Fruit fly (Drosophila melanogaster) whole organism, embryonic: ENCODE data around the gene CG13842.

ENCODE experiments used
- Antp ChIP-seq: fragments of 200-800 bp; sonication (Bioruptor generic); optimal IDR thresholded peaks from 3 replicates; lab custom pipeline; 2016; ENCODE audit warnings: missing biosample characterization, missing genetic modification characterization
- Bdp1 ChIP-seq: fragments of 200-800 bp; sonication (Bioruptor generic); optimal IDR thresholded peaks from 3 replicates; lab custom pipeline; 2016; ENCODE audit warnings: missing biosample characterization, missing genetic modification characterization
- CG13123 ChIP-seq: fragments of 200-800 bp; sonication (Bioruptor generic); optimal IDR thresholded peaks from 2 replicates; lab custom pipeline; 2016; ENCODE audit warnings: missing biosample characterization, missing genetic modification characterization
- CG1602 ChIP-seq: fragments of 200-800 bp; sonication (Bioruptor generic); optimal IDR thresholded peaks from 3 replicates; lab custom pipeline; 2016; ENCODE audit warnings: missing biosample characterization, missing genetic modification characterization
- CG18011 ChIP-seq: fragments of 200-800 bp; sonication (Bioruptor generic); optimal IDR thresholded peaks from 2 replicates; lab custom pipeline; 2017; ENCODE audit warnings: missing biosample characterization, missing genetic modification characterization, mild to moderate bottlenecking, moderate library complexity, missing genotype
- CG18619 ChIP-seq: fragments of 200-800 bp; sonication (Bioruptor generic); optimal IDR thresholded peaks from 3 replicates; lab custom pipeline; 2017; ENCODE audit warnings: missing biosample characterization, mild to moderate bottlenecking, missing genetic modification characterization
- CG2116 ChIP-seq: fragments of 200-800 bp; sonication (Bioruptor generic); optimal IDR thresholded peaks from 3 replicates; lab custom pipeline; 2018; ENCODE audit warnings: missing biosample characterization, mild to moderate bottlenecking, missing genetic modification characterization
- CG2202 ChIP-seq: fragments of 200-800 bp; sonication (Bioruptor generic); optimal IDR thresholded peaks from 2 replicates; lab custom pipeline; 2018; ENCODE audit warnings: missing biosample characterization, mild to moderate bottlenecking, missing genetic modification characterization
- CG30403 ChIP-seq: fragments of 200-800 bp; sonication (Bioruptor generic); optimal IDR thresholded peaks from 3 replicates; lab custom pipeline; 2016; ENCODE audit warnings: missing biosample characterization, missing genetic modification characterization
- CG30431 ChIP-seq: fragments of 200-800 bp; sonication (Bioruptor generic); optimal IDR thresholded peaks from 2 replicates; lab custom pipeline; 2017; ENCODE audit warnings: missing biosample characterization, missing genetic modification characterization
- CG31365 ChIP-seq: fragments of 200-800 bp; sonication (Bioruptor generic); optimal IDR thresholded peaks from 2 replicates; lab custom pipeline; 2018; ENCODE audit warnings: missing biosample characterization, mild to moderate bottlenecking, missing genetic modification characterization
- CG3281 ChIP-seq: fragments of 200-800 bp; sonication (Bioruptor generic); optimal IDR thresholded peaks from 3 replicates; lab custom pipeline; 2017; ENCODE audit warnings: missing biosample characterization, mild to moderate bottlenecking, missing genetic modification characterization
- CG3726 ChIP-seq: fragments of 200-800 bp; sonication (Bioruptor generic); IDR thresholded peaks from 3 replicates; pipeline ENCODE4, ENCODE4 v1.3.6; 2022; ENCODE audit warnings: missing biosample characterization, missing genetic modification characterization
- CG3847 ChIP-seq: fragments of 200-800 bp; sonication (Bioruptor generic); IDR thresholded peaks from 2 replicates; pipeline ENCODE4 v1.3.6; 2022; ENCODE audit warnings: missing biosample characterization, missing genetic modification characterization
- CG3995 ChIP-seq: fragments of 200-800 bp; sonication (Bioruptor generic); optimal IDR thresholded peaks from 3 replicates; lab custom pipeline; 2016; ENCODE audit warnings: missing biosample characterization, missing genetic modification characterization
- CG4328 ChIP-seq: fragments of 200-800 bp; sonication (Bioruptor generic); optimal IDR thresholded peaks from 3 replicates; lab custom pipeline; 2017; ENCODE audit warnings: missing biosample characterization, missing genetic modification reagents, missing genetic modification characterization
- CG4854 ChIP-seq: fragments of 200-800 bp; sonication (Bioruptor generic); optimal IDR thresholded peaks from 2 replicates; lab custom pipeline; 2016; ENCODE audit warnings: missing biosample characterization, missing genetic modification characterization, inconsistent platforms
- CG6813 ChIP-seq: fragments of 200-800 bp; sonication (Bioruptor generic); optimal IDR thresholded peaks from 2 replicates; lab custom pipeline; 2017; ENCODE audit warnings: missing biosample characterization, missing genetic modification characterization, mild to moderate bottlenecking, moderate library complexity, missing genetic modification reagents
- CG6854 ChIP-seq: fragments of 200-800 bp; sonication (Bioruptor generic); optimal IDR thresholded peaks from 3 replicates; lab custom pipeline; 2017; ENCODE audit warnings: missing biosample characterization, mild to moderate bottlenecking, missing genetic modification characterization
- CG7271 ChIP-seq: fragments of 200-800 bp; sonication (Bioruptor generic); optimal IDR thresholded peaks from 2 replicates; lab custom pipeline; 2018; ENCODE audit warnings: missing biosample characterization, mild to moderate bottlenecking, missing genetic modification characterization, moderate library complexity
- CG8359 ChIP-seq: fragments of 200-800 bp; sonication (Bioruptor generic); optimal IDR thresholded peaks from 2 replicates; lab custom pipeline; 2017; ENCODE audit warnings: missing biosample characterization, mild to moderate bottlenecking, missing genetic modification characterization, borderline replicate concordance
- CG8478 ChIP-seq: fragments of >200 bp; optimal IDR thresholded peaks from 2 replicates; lab custom pipeline; 2018
- CG9437 ChIP-seq: fragments of 200-800 bp; sonication (Bioruptor generic); optimal IDR thresholded peaks from 2 replicates; lab custom pipeline; 2018; ENCODE audit warnings: missing biosample characterization, mild to moderate bottlenecking, missing genetic modification characterization
- CG9727 ChIP-seq: fragments of 200-800 bp; sonication (Bioruptor generic); optimal IDR thresholded peaks from 3 replicates; lab custom pipeline; 2017; ENCODE audit warnings: missing biosample characterization, mild to moderate bottlenecking, missing genetic modification characterization
- CG9932 ChIP-seq: fragments of 200-800 bp; sonication (Bioruptor generic); IDR thresholded peaks from 2 replicates; pipeline ENCODE4 v1.3.6; 2022; ENCODE audit warnings: missing biosample characterization, missing genetic modification characterization
- Dll ChIP-seq: fragments of 200-800 bp; sonication (Bioruptor generic); IDR thresholded peaks from 4 replicates; pipeline ENCODE4 v1.3.6; 2022; ENCODE audit warnings: missing biosample characterization, missing genetic modification characterization; ENCODE audit not compliant: partially characterized antibody
- Doc3 ChIP-seq: fragments of 200-800 bp; sonication (Bioruptor generic); IDR thresholded peaks from 3 replicates; pipeline ENCODE4 v1.3.6; 2022; ENCODE audit warnings: missing biosample characterization, missing genetic modification characterization; ENCODE audit not compliant: partially characterized antibody
- HmgD ChIP-seq: fragments of 200-800 bp; sonication (Bioruptor generic); optimal IDR thresholded peaks from 3 replicates; lab custom pipeline; 2016; ENCODE audit warnings: missing biosample characterization, missing genetic modification characterization
- Hsf ChIP-seq: fragments of 200-800 bp; sonication (Bioruptor generic); optimal IDR thresholded peaks from 3 replicates; lab custom pipeline; 2016; ENCODE audit warnings: missing biosample characterization, missing genetic modification characterization
- Mes4 ChIP-seq: fragments of 200-800 bp; sonication (Bioruptor generic); optimal IDR thresholded peaks from 2 replicates; lab custom pipeline; 2016; ENCODE audit warnings: missing biosample characterization, missing genetic modification characterization
- NC2β ChIP-seq: fragments of 200-800 bp; sonication (Bioruptor generic); optimal IDR thresholded peaks from 2 replicates; lab custom pipeline; 2016; ENCODE audit warnings: missing biosample characterization, missing genetic modification characterization
- Oli ChIP-seq: fragments of 200-800 bp; sonication (Bioruptor generic); optimal IDR thresholded peaks from 2 replicates; lab custom pipeline; 2018; ENCODE audit warnings: missing biosample characterization, mild to moderate bottlenecking, missing genetic modification characterization, moderate library complexity
- Optix ChIP-seq: fragments of 200-800 bp; sonication (Bioruptor generic); IDR thresholded peaks from 3 replicates; pipeline ENCODE4 v1.3.6; 2022; ENCODE audit warnings: missing biosample characterization, missing genetic modification characterization
- Rx ChIP-seq: fragments of 200-800 bp; sonication (Bioruptor generic); IDR thresholded peaks from 2 replicates; pipeline ENCODE4 v1.3.6; 2022; ENCODE audit warnings: missing biosample characterization, missing genetic modification characterization
- Scr ChIP-seq: fragments of 200-800 bp; sonication (Bioruptor generic); IDR thresholded peaks from 2 replicates; pipeline ENCODE4 v1.3.6; 2022; ENCODE audit warnings: missing biosample characterization, missing genetic modification characterization; ENCODE audit not compliant: partially characterized antibody
- Sry-β ChIP-seq: fragments of 200-800 bp; sonication (Bioruptor generic); optimal IDR thresholded peaks from 2 replicates; lab custom pipeline; 2018; ENCODE audit warnings: missing biosample characterization, mild to moderate bottlenecking, missing genetic modification characterization, moderate library complexity
- ase ChIP-seq: fragments of 200-800 bp; sonication (Bioruptor generic); IDR thresholded peaks from 3 replicates; pipeline ENCODE4 v1.3.6; 2022; ENCODE audit warnings: missing biosample characterization, missing genetic modification characterization
- bcd ChIP-seq: fragments of 200-800 bp; sonication (Bioruptor generic); optimal IDR thresholded peaks from 2 replicates; lab custom pipeline; 2017; ENCODE audit warnings: missing biosample characterization, mild to moderate bottlenecking, missing genetic modification characterization
- ham ChIP-seq: fragments of 200-800 bp; sonication (Bioruptor generic); IDR thresholded peaks from 2 replicates; pipeline ENCODE4 v1.3.6; 2022; ENCODE audit warnings: missing biosample characterization, missing genetic modification characterization
- ind ChIP-seq: fragments of 200-800 bp; sonication (Bioruptor generic); optimal IDR thresholded peaks from 3 replicates; lab custom pipeline; 2016; ENCODE audit warnings: missing biosample characterization, missing genetic modification characterization
- jing ChIP-seq: fragments of 200-800 bp; sonication (Bioruptor generic); optimal IDR thresholded peaks from 2 replicates; lab custom pipeline; 2018; ENCODE audit warnings: missing biosample characterization, mild to moderate bottlenecking, missing genetic modification characterization
- knrl ChIP-seq: fragments of 200-800 bp; sonication (Bioruptor generic); IDR thresholded peaks from 3 replicates; pipeline ENCODE4 v1.3.6; 2022; ENCODE audit warnings: missing biosample characterization, missing genetic modification characterization; ENCODE audit not compliant: partially characterized antibody
- lbe ChIP-seq: fragments of 200-800 bp; sonication (Bioruptor generic); optimal IDR thresholded peaks from 2 replicates; lab custom pipeline; 2016; ENCODE audit warnings: missing biosample characterization, mild to moderate bottlenecking, missing genetic modification characterization
- org-1 ChIP-seq: fragments of 200-800 bp; sonication (Bioruptor generic); optimal IDR thresholded peaks from 2 replicates; lab custom pipeline; 2017; ENCODE audit warnings: missing biosample characterization, missing genetic modification characterization
- sd ChIP-seq: fragments of 200-800 bp; sonication (Bioruptor generic); optimal IDR thresholded peaks from 3 replicates; lab custom pipeline; 2018; ENCODE audit warnings: missing biosample characterization, mild to moderate bottlenecking, missing genetic modification characterization, moderate library complexity
- sqz ChIP-seq: fragments of 200-800 bp; sonication (Bioruptor generic); optimal IDR thresholded peaks from 3 replicates; lab custom pipeline; 2018; ENCODE audit warnings: missing biosample characterization, mild to moderate bottlenecking, missing genetic modification characterization
- sr ChIP-seq: fragments of 200-800 bp; sonication (Bioruptor generic); IDR thresholded peaks from 3 replicates; pipeline ENCODE4 v1.3.6; 2022; ENCODE audit warnings: missing biosample characterization, missing genetic modification characterization
- ssp ChIP-seq: fragments of 200-800 bp; sonication (Bioruptor generic); IDR thresholded peaks from 2 replicates; pipeline ENCODE4 v1.3.6; 2022; ENCODE audit warnings: missing biosample characterization, missing genetic modification characterization
- ttk ChIP-seq: fragments of 200-800 bp; sonication (Bioruptor generic); IDR thresholded peaks from 2 replicates; pipeline ENCODE4 v2.1.2; 2022; ENCODE audit warnings: missing biosample characterization, missing genetic modification characterization
- unc-4 ChIP-seq: fragments of 200-800 bp; sonication (Bioruptor generic); IDR thresholded peaks from 2 replicates; pipeline ENCODE4 v1.3.6; 2022; ENCODE audit warnings: missing biosample characterization, missing genetic modification characterization; ENCODE audit not compliant: partially characterized antibody
- zf30C ChIP-seq: fragments of 200-800 bp; sonication (Bioruptor generic); optimal IDR thresholded peaks from 3 replicates; lab custom pipeline; 2018; ENCODE audit warnings: missing biosample characterization, mild to moderate bottlenecking, missing genetic modification characterization

Gene CG13842

dm6 chr3R:22673528-22673959 lies 33.5 kb downstream of the CG13842 start:
- TF ChIP-seq CG6854 (GFP tag; lab: Kevin White, UChicago) (peak; percentile 24), ind (peak; percentile 68), CG6813 (peak; percentile 61), Optix (GFP tag; lab: Robert Waterston, UW) (peak; percentile 52; the same call in 1 of the 3 replicates), CG4854 (GFP tag; lab: Kevin White, UChicago) (peak; percentile 13), sr (no peak), CG7271 (peak; percentile 77), CG9727 (GFP tag; lab: Kevin White, UChicago) (peak; percentile 95), Bdp1 (peak; percentile 68), CG3281 (GFP tag; lab: Kevin White, UChicago) (peak; percentile 57), ham (GFP tag; lab: Robert Waterston, UW) (no peak), jing (no peak), Sry-β (GFP tag; lab: Kevin White, UChicago) (peak; percentile 5), ssp (GFP tag; lab: Robert Waterston, UW) (0 out of 2 replicates have a peak, but pooled peaks have one; percentile 16), CG9932 (GFP tag; lab: Robert Waterston, UW) (no peak), CG4328 (GFP tag; lab: Kevin White, UChicago) (no peak), Mes4 (GFP tag; lab: Kevin White, UChicago) (peak; percentile 71), CG30431 (GFP tag; lab: Kevin White, UChicago) (peak; percentile 76), CG30403 (GFP tag; lab: Kevin White, UChicago) (peak; percentile 75), Oli (peak; percentile 77), Hsf (peak; percentile 75), CG3847 (GFP tag; lab: Robert Waterston, UW) (no peak), sqz (GFP tag; lab: Kevin White, UChicago) (peak; percentile 60), knrl (GFP tag; lab: Robert Waterston, UW) (no peak), Scr (GFP tag; lab: Robert Waterston, UW) (0 out of 2 replicates have a peak, but pooled peaks have one; percentile 7), ttk (GFP tag; lab: Robert Waterston, UW) (no peak), CG31365 (tag; lab: Kevin White, UChicago) (no peak), CG2202 (tag; lab: Kevin White, UChicago) (peak; percentile 81), unc-4 (GFP tag; lab: Robert Waterston, UW) (no peak), Dll (no peak), CG9437 (GFP tag; lab: Kevin White, UChicago) (peak; percentile 54), Doc3 (GFP tag; lab: Robert Waterston, UW) (no peak), sd (tag; lab: Kevin White, UChicago) (peak; percentile 6), lbe (GFP tag; lab: Kevin White, UChicago) (no peak), CG18619 (GFP tag; lab: Kevin White, UChicago) (peak; percentile 51), CG18011 (no peak), Rx (no peak), zf30C (GFP tag; lab: Kevin White, UChicago) (no peak), Antp (GFP tag; lab: Kevin White, UChicago) (peak; percentile 66), CG13123 (peak; percentile 6), CG2116 (peak; percentile 42), CG8359 (GFP tag; lab: Kevin White, UChicago) (peak; percentile 68), HmgD (GFP tag; lab: Kevin White, UChicago) (no peak), bcd (GFP tag; lab: Kevin White, UChicago) (peak; percentile 52), CG8478 (lab: Kevin White, UChicago) (no peak), NC2β (peak; percentile 82), org-1 (GFP tag; lab: Kevin White, UChicago) (peak; percentile 83), CG3995 (GFP tag; lab: Kevin White, UChicago) (peak; percentile 18), ase (GFP tag; lab: Robert Waterston, UW) (no peak), CG3726 (no peak), CG1602 (GFP tag; lab: Kevin White, UChicago) (peak; percentile 74)
